Fruit fly (Drosophila melanogaster) whole organism, pupa: ENCODE results near the gene He.

ENCODE experiments used
- CG13204 ChIP-seq: fragments of 200-800 bp; sonication (Bioruptor generic); optimal IDR thresholded peaks from 2 replicates; lab custom pipeline; 2018; ENCODE audit warnings: missing biosample characterization, mild to moderate bottlenecking, missing genetic modification characterization, moderate library complexity
- CG14655 ChIP-seq: fragments of 200-800 bp; sonication (Bioruptor generic); optimal IDR thresholded peaks from 3 replicates; lab custom pipeline; 2017; ENCODE audit warnings: mild to moderate bottlenecking, missing biosample characterization, missing genetic modification reagents, missing genetic modification characterization
- CG4496 ChIP-seq: fragments of 200-800 bp; sonication (Bioruptor generic); IDR thresholded peaks from 3 replicates; pipeline ENCODE4 v1.3.6; 2022; ENCODE audit warnings: missing biosample characterization, missing genetic modification characterization
- CG8159 ChIP-seq: fragments of 200-800 bp; sonication (Bioruptor generic); optimal IDR thresholded peaks from 3 replicates; lab custom pipeline; 2018; ENCODE audit warnings: missing biosample characterization, mild to moderate bottlenecking, missing genetic modification characterization, moderate library complexity
- CG8301 ChIP-seq: fragments of 200-800 bp; sonication (Bioruptor generic); optimal IDR thresholded peaks from 2 replicates; lab custom pipeline; 2018; ENCODE audit warnings: missing biosample characterization, mild to moderate bottlenecking, missing genetic modification characterization
- Ets98B ChIP-seq: fragments of 200-800 bp; sonication (Bioruptor generic); IDR thresholded peaks from 2 replicates; pipeline ENCODE4 v1.3.6; 2022; ENCODE audit warnings: missing biosample characterization, missing genetic modification characterization
- fd96Ca ChIP-seq: fragments of 200-800 bp; sonication (Bioruptor generic); IDR thresholded peaks from 3 replicates; pipeline ENCODE4 v1.3.6; 2022; ENCODE audit warnings: missing biosample characterization, missing genetic modification characterization
- rn ChIP-seq: fragments of 200-800 bp; sonication (Bioruptor generic); IDR thresholded peaks from 2 replicates; pipeline ENCODE4 v1.3.6; 2022; ENCODE audit warnings: missing biosample characterization, missing genetic modification characterization

dm6 chr2L:14012304-14013054 lies 39.7 kb upstream of the He start, which contains the start of gene bgm:
- TF ChIP-seq CG14655 (GFP tag; lab: Kevin White, UChicago) (no peak), CG4496 (no peak), CG8159 (tag; lab: Kevin White, UChicago) (no peak), fd96Ca (GFP tag; lab: Robert Waterston, UW) (no peak), Ets98B (no peak), rn (GFP tag; lab: Robert Waterston, UW) (no peak), CG8301 (tag; lab: Kevin White, UChicago) (no peak), CG13204 (GFP tag; lab: Kevin White, UChicago) (no peak)
